Worm (Caenorhabditis elegans): Measurements from ENCODE around the gene osm-5.

Gene osm-5

ce11 chrX:3018505-3018996 is 34.5 kb downstream of the osm-5 start, which contains the start of gene flp-18:
flp-18 (minus strand) TSS chrX:3018555.
- TF ChIP-seq mab-9 (GFP tag; IDR thresholded peaks at IDR 0.05) (no peak), efl-1 (optimal IDR thresholded peaks at IDR 0.05) (no peak), efl-1 (GFP tag; optimal IDR thresholded peaks at IDR 0.05 in 1 of 2) (no peak), mef-2 (tag; optimal IDR thresholded peaks at IDR 0.05) (no peak), pqm-1 (tag; optimal IDR thresholded peaks at IDR 0.05) (no peak), snpc-4 (tag; optimal IDR thresholded peaks at IDR 0.05) (no peak), pag-3 (tag; optimal IDR thresholded peaks at IDR 0.05; ENCODE audit: borderline replicate concordance, insufficient read depth) (no peak), hlh-4 (tag; optimal IDR thresholded peaks at IDR 0.05) (no peak), irx-1 (tag; optimal IDR thresholded peaks at IDR 0.05) (no peak), nhr-47 (tag; optimal IDR thresholded peaks at IDR 0.05) (no peak), grh-1 (GFP tag; IDR thresholded peaks at IDR 0.05) (no peak), nhr-11 (tag; optimal IDR thresholded peaks at IDR 0.05) (no peak), blmp-1 (tag; optimal IDR thresholded peaks at IDR 0.05) (no peak), sptf-1 (tag; optimal IDR thresholded peaks at IDR 0.05) (no peak), nhr-71 (tag; optimal IDR thresholded peaks at IDR 0.05) (no peak), egl-13 (tag; optimal IDR thresholded peaks at IDR 0.05) (no peak), C04F5.9 (tag; optimal IDR thresholded peaks at IDR 0.05) (no peak), Y116A8C.19 (tag; optimal IDR thresholded peaks at IDR 0.05; ENCODE audit: borderline replicate concordance) (no peak)

DNA sequence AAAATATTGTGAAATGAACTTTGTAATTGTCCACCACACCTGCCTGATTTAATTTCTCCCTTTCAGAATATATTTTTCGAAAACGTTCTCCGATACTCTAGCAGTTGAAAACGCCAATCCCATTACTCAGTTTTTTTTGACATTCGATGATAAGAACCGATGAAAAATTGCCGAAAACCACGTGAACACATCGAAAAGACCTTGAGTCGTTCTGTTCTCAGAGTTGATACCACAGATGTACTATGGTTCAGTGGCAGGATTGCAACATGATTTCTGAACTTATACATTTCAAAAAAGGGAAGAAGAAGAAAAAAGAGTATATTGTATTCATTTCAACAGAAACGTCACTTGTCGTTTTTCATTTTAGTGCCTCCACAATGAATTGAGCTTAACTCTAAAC is 35.9 kb downstream of the osm-5 start:
- TF ChIP-seq snu-23 (GFP tag; optimal IDR thresholded peaks at IDR 0.05) (peak; percentile 40), lin-14 (GFP tag; optimal IDR thresholded peaks at IDR 0.05) (peak; percentile 38), mdl-1 (tag; optimal IDR thresholded peaks at IDR 0.05) (peak in 1 of 2 experiments; percentile 24), tbx-2 (tag; optimal IDR thresholded peaks at IDR 0.05) (peak; percentile 16), nhr-20 (tag; optimal IDR thresholded peaks at IDR 0.05) (peak; percentile 60), lin-35 (GFP tag; optimal IDR thresholded peaks at IDR 0.05) (peak in 1 of 2 experiments; percentile 28), nhr-85 (tag) (peak; percentile 79), nhr-71 (tag; optimal IDR thresholded peaks at IDR 0.05) (peak; percentile 48), efl-1 (optimal IDR thresholded peaks at IDR 0.05) (no peak), efl-1 (GFP tag; optimal IDR thresholded peaks at IDR 0.05 in 1 of 2) (peak in 1 of 2 experiments; percentile 59), nhr-77 (tag; optimal IDR thresholded peaks at IDR 0.05) (no peak), elt-3 (tag; optimal IDR thresholded peaks at IDR 0.05) (peak in 2 of 6 experiments; percentile 26 to 94), unc-130 (tag; optimal IDR thresholded peaks at IDR 0.05) (no peak), swsn-7 (tag; optimal IDR thresholded peaks at IDR 0.05) (no peak), vab-15 (tag; optimal IDR thresholded peaks at IDR 0.05) (no peak), nhr-76 (tag; optimal IDR thresholded peaks at IDR 0.05) (no peak), unc-62 (GFP tag; optimal IDR thresholded peaks at IDR 0.05) (no peak), pag-3 (tag; optimal IDR thresholded peaks at IDR 0.05; ENCODE audit: borderline replicate concordance, insufficient read depth) (no peak), nhr-28 (tag; optimal IDR thresholded peaks at IDR 0.05) (no peak), fos-1 (tag; optimal IDR thresholded peaks at IDR 0.05) (no peak), fkh-10 (GFP tag; optimal IDR thresholded peaks at IDR 0.05) (no peak), lin-15B (tag; optimal IDR thresholded peaks at IDR 0.05) (no peak), hlh-17 (GFP tag; optimal IDR thresholded peaks at IDR 0.05; ENCODE audit: borderline replicate concordance) (no peak)

DNA sequence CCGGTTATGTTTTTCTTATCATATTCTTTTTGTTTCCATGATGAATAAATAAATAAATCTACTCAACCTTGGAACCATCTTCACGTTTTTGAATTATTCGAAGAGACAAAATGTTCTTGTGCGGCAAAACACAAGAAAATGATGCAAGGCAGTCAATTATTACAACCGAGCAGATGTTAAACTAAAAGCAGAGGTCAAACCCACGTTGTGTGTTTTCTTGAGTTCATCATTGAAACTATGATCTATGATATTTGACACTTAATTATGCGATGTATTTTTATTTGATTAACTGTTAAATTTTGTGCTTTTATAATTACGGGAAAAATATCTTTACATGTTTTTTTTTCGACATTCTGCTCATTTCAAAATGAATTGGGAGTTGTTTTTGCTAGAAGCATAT is 37.4 kb downstream of the osm-5 start:
- no peak for TF ChIP-seq unc-98 (GFP tag; IDR thresholded peaks at IDR 0.05)
- TF ChIP-seq snu-23 (GFP tag; optimal IDR thresholded peaks at IDR 0.05) = peak; percentile 51
- TF ChIP-seq mdl-1 (tag; optimal IDR thresholded peaks at IDR 0.05) = no peak
- TF ChIP-seq lin-14 (GFP tag; optimal IDR thresholded peaks at IDR 0.05) = peak; percentile 54
- TF ChIP-seq fkh-8 (tag; optimal IDR thresholded peaks at IDR 0.05) = no peak
- no peak for TF ChIP-seq lin-39 (tag; optimal IDR thresholded peaks at IDR 0.05)
- no peak for TF ChIP-seq efl-1 (optimal IDR thresholded peaks at IDR 0.05)
- TF ChIP-seq efl-1 (GFP tag; optimal IDR thresholded peaks at IDR 0.05 in 1 of 2) = no peak
- no peak for TF ChIP-seq aly-2 (tag; optimal IDR thresholded peaks at IDR 0.05)
- TF ChIP-seq ceh-63 (GFP tag; optimal IDR thresholded peaks at IDR 0.05) = no peak
- TF ChIP-seq mab-9 (GFP tag; IDR thresholded peaks at IDR 0.05) = no peak
- TF ChIP-seq nhr-47 (tag; optimal IDR thresholded peaks at IDR 0.05) = no peak
- TF ChIP-seq nhr-12 (tag; optimal IDR thresholded peaks at IDR 0.05) = no peak
- TF ChIP-seq dsc-1 (tag; optimal IDR thresholded peaks at IDR 0.05) = peak; percentile 76
- no peak for TF ChIP-seq C04F5.9 (tag; optimal IDR thresholded peaks at IDR 0.05)
- no peak for TF ChIP-seq unc-62 (GFP tag; optimal IDR thresholded peaks at IDR 0.05)
- no peak for TF ChIP-seq egl-13 (tag; optimal IDR thresholded peaks at IDR 0.05)
- TF ChIP-seq nhr-19 (GFP tag; conservative IDR thresholded peaks at IDR 0.05) = peak; percentile 47
- TF ChIP-seq elt-3 (tag; optimal IDR thresholded peaks at IDR 0.05) = no peak
- TF ChIP-seq ceh-88 (GFP tag; IDR thresholded peaks at IDR 0.05) = no peak
- no peak for TF ChIP-seq ets-5 (GFP tag; IDR thresholded peaks at IDR 0.05)
- TF ChIP-seq jun-1 (tag; optimal IDR thresholded peaks at IDR 0.05) = no peak
- no peak for TF ChIP-seq hlh-4 (tag; optimal IDR thresholded peaks at IDR 0.05)
- TF ChIP-seq F16B12.6 (tag; optimal IDR thresholded peaks at IDR 0.05) = no peak
- TF ChIP-seq nhr-71 (tag; optimal IDR thresholded peaks at IDR 0.05) = peak; percentile 89

Measured in whole organism, L1 larva.